Fruit fly (Drosophila melanogaster) Kc167 (cell line): ENCODE data around the gene CG32579.

Experiments used
- Sin3A ChIP-seq: fragments of >200 bp; optimal IDR thresholded peaks from 2 replicates; lab custom pipeline; 2018; ENCODE audit warnings: missing external identifiers
- h ChIP-seq: fragments of >200 bp; optimal IDR thresholded peaks from 3 replicates; lab custom pipeline; 2018; ENCODE audit warnings: missing external identifiers
- psq ChIP-seq: fragments of >200 bp; optimal IDR thresholded peaks from 2 replicates; lab custom pipeline; 2017; ENCODE audit warnings: missing external identifiers

dm6 chrX:16331562-16332233 is 8.6 kb downstream of the CG32579 start:
- TF ChIP-seq h (lab: Kevin White, UChicago) = no peak
- no peak for TF ChIP-seq psq (lab: Kevin White, UChicago)
- TF ChIP-seq Sin3A (lab: Kevin White, UChicago) = no peak
